Fruit fly (Drosophila melanogaster) whole organism, embryonic: ENCODE data around the gene CG33483.
A peak's percentile ranks its signal among the peaks of the same experiment; 100 is the strongest.

Experiments
- CG12071 ChIP-seq: fragments of 200-800 bp; sonication (Bioruptor generic); optimal IDR thresholded peaks from 3 replicates; lab custom pipeline; 2018; ENCODE audit warnings: missing biosample characterization, mild to moderate bottlenecking, missing genetic modification characterization
- CG12219 ChIP-seq: fragments of 200-800 bp; sonication (Bioruptor generic); optimal IDR thresholded peaks from 3 replicates; lab custom pipeline; 2018; ENCODE audit warnings: missing biosample characterization, mild to moderate bottlenecking, missing genetic modification characterization
- CG14050 ChIP-seq: fragments of 200-800 bp; sonication (Bioruptor generic); IDR thresholded peaks from 3 replicates; pipeline ENCODE4 v1.3.6; 2022; ENCODE audit warnings: missing biosample characterization, missing genetic modification characterization
- CG14860 ChIP-seq: fragments of 200-800 bp; sonication (Bioruptor generic); IDR thresholded peaks from 3 replicates; pipeline ENCODE4 v1.3.6; 2022; ENCODE audit warnings: missing biosample characterization, missing genetic modification characterization; ENCODE audit not compliant: partially characterized antibody
- CG18599 ChIP-seq: fragments of 200-800 bp; sonication (Bioruptor generic); optimal IDR thresholded peaks from 3 replicates; lab custom pipeline; 2017; ENCODE audit warnings: missing biosample characterization, missing genetic modification characterization, mild to moderate bottlenecking, moderate library complexity, missing genetic modification reagents
- CG30403 ChIP-seq: fragments of 200-800 bp; sonication (Bioruptor generic); optimal IDR thresholded peaks from 3 replicates; lab custom pipeline; 2016; ENCODE audit warnings: missing biosample characterization, missing genetic modification characterization
- CG3407 ChIP-seq: fragments of 200-800 bp; sonication (Bioruptor generic); optimal IDR thresholded peaks from 2 replicates; lab custom pipeline; 2018; ENCODE audit warnings: missing biosample characterization, mild to moderate bottlenecking, missing genetic modification characterization
- CG6765 ChIP-seq: fragments of 200-800 bp; sonication (Bioruptor generic); optimal IDR thresholded peaks from 3 replicates; lab custom pipeline; 2017; ENCODE audit warnings: missing biosample characterization, mild to moderate bottlenecking, missing genetic modification characterization
- CG8290 ChIP-seq, 3 experiments: fragments of 200-800 bp; sonication (Bioruptor generic); optimal IDR thresholded peaks; 2 replicates each; lab custom pipeline; 2016 to 2019; ENCODE audit warnings: missing biosample characterization in 3 of 3, missing genetic modification characterization in 3 of 3, mild to moderate bottlenecking in 2 of 3, moderate library complexity in 1 of 3
- CG8765 ChIP-seq: fragments of 200-800 bp; sonication (Bioruptor generic); IDR thresholded peaks from 2 replicates; pipeline ENCODE4 v1.3.6; 2022; ENCODE audit warnings: missing biosample characterization, missing genetic modification characterization
- CG9727 ChIP-seq: fragments of 200-800 bp; sonication (Bioruptor generic); optimal IDR thresholded peaks from 3 replicates; lab custom pipeline; 2017; ENCODE audit warnings: missing biosample characterization, mild to moderate bottlenecking, missing genetic modification characterization
- CrebB ChIP-seq: fragments of 200-800 bp; sonication (Bioruptor generic); optimal IDR thresholded peaks from 3 replicates; lab custom pipeline; 2018; ENCODE audit warnings: missing biosample characterization, mild to moderate bottlenecking, missing genetic modification characterization
- D ChIP-seq, 2 experiments: fragments of 200-800 bp in 1 of 2; fragments of >200 bp in 1 of 2; sonication (Bioruptor generic) in 1 of 2; optimal IDR thresholded peaks; 2 replicates in 1 of 2; 3 replicates in 1 of 2; lab custom pipeline; 2017; ENCODE audit warnings: mild to moderate bottlenecking in 1 of 2, missing biosample characterization in 1 of 2, missing genetic modification characterization in 1 of 2, missing genetic modification reagents in 1 of 2
- Deaf1 ChIP-seq: fragments of 200-800 bp; optimal IDR thresholded peaks from 3 replicates; lab custom pipeline; 2019; ENCODE audit warnings: missing biosample characterization, mild to moderate bottlenecking, missing genetic modification characterization, moderate library complexity
- Drgx ChIP-seq: fragments of 200-800 bp; sonication (Bioruptor generic); IDR thresholded peaks from 2 replicates; pipeline ENCODE4 v1.3.6; 2022; ENCODE audit warnings: missing biosample characterization, missing genetic modification characterization
- Ets65A ChIP-seq: fragments of 200-800 bp; sonication (Bioruptor generic); peaks from one replicate; lab custom pipeline; 2016; ENCODE audit warnings: missing biosample characterization, missing genetic modification characterization
- Fer1 ChIP-seq: fragments of 200-800 bp; sonication (Bioruptor generic); optimal IDR thresholded peaks from 2 replicates; lab custom pipeline; 2017; ENCODE audit warnings: missing biosample characterization, mild to moderate bottlenecking, missing genetic modification characterization
- HHEX ChIP-seq: fragments of 200-800 bp; sonication (Bioruptor generic); optimal IDR thresholded peaks from 3 replicates; lab custom pipeline; 2017; ENCODE audit warnings: missing biosample characterization, mild to moderate bottlenecking, missing genetic modification characterization, missing genetic modification reagents
- Hand ChIP-seq: fragments of 200-800 bp; sonication (Bioruptor generic); optimal IDR thresholded peaks from 2 replicates; lab custom pipeline; 2017; ENCODE audit warnings: mild to moderate bottlenecking, missing biosample characterization, missing genetic modification reagents, missing genetic modification characterization
- Hmr ChIP-seq: fragments of 200-800 bp; sonication (Bioruptor generic); optimal IDR thresholded peaks from 3 replicates; lab custom pipeline; 2017; ENCODE audit warnings: mild to moderate bottlenecking, missing biosample characterization, missing genetic modification reagents, missing genetic modification characterization
- Hr51 ChIP-seq, 2 experiments: fragments of 200-800 bp; sonication (Bioruptor generic); optimal IDR thresholded peaks; 2 replicates in 1 of 2; 3 replicates in 1 of 2; lab custom pipeline; 2016 to 2018; ENCODE audit warnings: missing biosample characterization in 2 of 2, missing genetic modification characterization in 2 of 2, mild to moderate bottlenecking in 1 of 2, moderate library complexity in 1 of 2
- Med ChIP-seq: fragments of 200-800 bp; sonication (Bioruptor generic); peaks from one replicate; lab custom pipeline; 2016; ENCODE audit warnings: missing biosample characterization, missing genetic modification characterization, mild to moderate bottlenecking, inconsistent platforms, moderate library complexity
- NFAT ChIP-seq: fragments of 200-800 bp; sonication (Bioruptor generic); IDR thresholded peaks from 2 replicates; pipeline ENCODE4 v1.3.6; 2022; ENCODE audit warnings: missing biosample characterization, missing genetic modification characterization
- Nf-YA ChIP-seq: fragments of 200-800 bp; sonication (Bioruptor generic); IDR thresholded peaks from 2 replicates; pipeline ENCODE4 v1.3.6; 2022; ENCODE audit warnings: missing biosample characterization, missing genetic modification characterization
- Optix ChIP-seq: fragments of 200-800 bp; sonication (Bioruptor generic); IDR thresholded peaks from 3 replicates; pipeline ENCODE4 v1.3.6; 2022; ENCODE audit warnings: missing biosample characterization, missing genetic modification characterization
- bab2 ChIP-seq: fragments of 200-800 bp; sonication (Bioruptor generic); optimal IDR thresholded peaks from 2 replicates; lab custom pipeline; 2016; ENCODE audit warnings: missing biosample characterization, missing genetic modification characterization
- bsh ChIP-seq, 2 experiments: fragments of 200-800 bp; sonication (Bioruptor generic); optimal IDR thresholded peaks; 2 replicates each; lab custom pipeline; 2017 to 2018; ENCODE audit warnings: mild to moderate bottlenecking in 2 of 2, missing biosample characterization in 2 of 2, missing genetic modification characterization in 2 of 2, moderate library complexity in 1 of 2
- chif ChIP-seq, 2 experiments: fragments of 200-800 bp; sonication (Bioruptor generic); optimal IDR thresholded peaks; 3 replicates each; lab custom pipeline; 2016; ENCODE audit warnings: missing biosample characterization in 2 of 2, missing genetic modification characterization in 2 of 2
- chinmo ChIP-seq: fragments of 200-800 bp; sonication (Bioruptor generic); IDR thresholded peaks from 4 replicates; pipeline ENCODE4 v1.3.6; 2022; ENCODE audit warnings: missing biosample characterization, missing genetic modification characterization; ENCODE audit not compliant: partially characterized antibody
- chn ChIP-seq: fragments of 200-800 bp; sonication (Bioruptor generic); optimal IDR thresholded peaks from 2 replicates; lab custom pipeline; 2016; ENCODE audit warnings: missing biosample characterization, missing genetic modification characterization
- ci ChIP-seq: fragments of 200-800 bp; sonication (Bioruptor generic); IDR thresholded peaks from 3 replicates; pipeline ENCODE4 v1.3.6; 2022; ENCODE audit warnings: missing biosample characterization, missing genetic modification characterization
- dmrt99B ChIP-seq: fragments of 200-800 bp; sonication (Bioruptor generic); optimal IDR thresholded peaks from 2 replicates; lab custom pipeline; 2018; ENCODE audit warnings: missing biosample characterization, mild to moderate bottlenecking, missing genetic modification characterization, moderate library complexity
- ewg ChIP-seq: fragments of 200-800 bp; sonication (Bioruptor generic); optimal IDR thresholded peaks from 3 replicates; lab custom pipeline; 2017; ENCODE audit warnings: mild to moderate bottlenecking, missing biosample characterization, missing genetic modification reagents, missing genetic modification characterization
- fd64A ChIP-seq: fragments of 200-800 bp; sonication (Bioruptor generic); optimal IDR thresholded peaks from 3 replicates; lab custom pipeline; 2018; ENCODE audit warnings: missing biosample characterization, mild to moderate bottlenecking, missing genetic modification characterization
- gce ChIP-seq: fragments of 200-800 bp; sonication (Bioruptor generic); IDR thresholded peaks from 3 replicates; pipeline ENCODE4 v1.3.6; 2022; ENCODE audit warnings: missing biosample characterization, missing genetic modification characterization
- gem ChIP-seq: fragments of 200-800 bp; sonication (Bioruptor generic); optimal IDR thresholded peaks from 2 replicates; lab custom pipeline; 2019; ENCODE audit warnings: missing biosample characterization, mild to moderate bottlenecking, missing genetic modification characterization, moderate library complexity
- kni ChIP-seq: fragments of 200-800 bp; sonication (Bioruptor generic); optimal IDR thresholded peaks from 3 replicates; lab custom pipeline; 2017; ENCODE audit warnings: mild to moderate bottlenecking, missing biosample characterization, missing genetic modification reagents, missing genetic modification characterization
- lab ChIP-seq: fragments of 200-800 bp; sonication (Bioruptor generic); optimal IDR thresholded peaks from 3 replicates; lab custom pipeline; 2017; ENCODE audit warnings: missing biosample characterization, missing genetic modification characterization, mild to moderate bottlenecking, moderate library complexity, missing genetic modification reagents
- nerfin-1 ChIP-seq: fragments of 200-800 bp; sonication (Bioruptor generic); optimal IDR thresholded peaks from 3 replicates; lab custom pipeline; 2019; ENCODE audit warnings: missing biosample characterization, mild to moderate bottlenecking, missing genetic modification characterization, moderate library complexity
- odd ChIP-seq: fragments of 200-800 bp; sonication (Bioruptor generic); optimal IDR thresholded peaks from 2 replicates; lab custom pipeline; 2017; ENCODE audit warnings: missing biosample characterization, mild to moderate bottlenecking, missing genetic modification characterization
- onecut ChIP-seq: fragments of 200-800 bp; sonication (Bioruptor generic); IDR thresholded peaks from 2 replicates; pipeline ENCODE4 v1.3.6; 2022; ENCODE audit warnings: missing biosample characterization, missing genetic modification characterization
- org-1 ChIP-seq: fragments of 200-800 bp; sonication (Bioruptor generic); optimal IDR thresholded peaks from 2 replicates; lab custom pipeline; 2017; ENCODE audit warnings: missing biosample characterization, missing genetic modification characterization
- pros ChIP-seq: fragments of 200-800 bp; sonication (Bioruptor generic); optimal IDR thresholded peaks from 3 replicates; lab custom pipeline; 2019; ENCODE audit warnings: missing biosample characterization, mild to moderate bottlenecking, missing genetic modification characterization, moderate library complexity
- scrt ChIP-seq: fragments of 200-800 bp; sonication (Bioruptor generic); optimal IDR thresholded peaks from 2 replicates; lab custom pipeline; 2018; ENCODE audit warnings: missing biosample characterization, mild to moderate bottlenecking, missing genetic modification characterization, moderate library complexity
- sqz ChIP-seq: fragments of 200-800 bp; sonication (Bioruptor generic); optimal IDR thresholded peaks from 3 replicates; lab custom pipeline; 2018; ENCODE audit warnings: missing biosample characterization, mild to moderate bottlenecking, missing genetic modification characterization
- tup ChIP-seq: fragments of 200-800 bp; sonication (Bioruptor generic); optimal IDR thresholded peaks from 2 replicates; lab custom pipeline; 2016; ENCODE audit warnings: missing biosample characterization, mild to moderate bottlenecking, missing genetic modification characterization, moderate library complexity
- unpg ChIP-seq: fragments of 200-800 bp; sonication (Bioruptor generic); optimal IDR thresholded peaks from 3 replicates; lab custom pipeline; 2018; ENCODE audit warnings: missing biosample characterization, mild to moderate bottlenecking, missing genetic modification characterization, moderate library complexity
- wek ChIP-seq: fragments of 200-800 bp; sonication (Bioruptor generic); optimal IDR thresholded peaks from 3 replicates; lab custom pipeline; 2018; ENCODE audit warnings: missing biosample characterization, mild to moderate bottlenecking, missing genetic modification characterization, moderate library complexity

Gene CG33483

dm6 chr3R:30933894-30934434 lies 32.0 kb upstream of the CG33483 start (continued):
- TF ChIP-seq CG14860 (GFP tag; lab: Robert Waterston, UW): no peak
- no peak for TF ChIP-seq tup (GFP tag; lab: Kevin White, UChicago)
- 0 out of 4 replicates have a peak, but pooled peaks have one; percentile 51 for TF ChIP-seq chinmo (GFP tag; lab: Robert Waterston, UW)
- TF ChIP-seq odd (GFP tag; lab: Kevin White, UChicago): peak; percentile 27
- peak; percentile 45 for TF ChIP-seq pros (GFP tag; lab: Kevin White, UChicago)
- TF ChIP-seq CG18599 (GFP tag; lab: Kevin White, UChicago): peak; percentile 27
- peak; percentile 51 for TF ChIP-seq Med (GFP tag; lab: Kevin White, UChicago)
- peak; percentile 7 for TF ChIP-seq CrebB (tag; lab: Kevin White, UChicago)
- TF ChIP-seq Hr51 (GFP tag; optimal IDR thresholded peaks at IDR 0.05; lab: Kevin White, UChicago): peak in 1 of 2 experiments; percentile 26
- TF ChIP-seq Ets65A (GFP tag; lab: Kevin White, UChicago): peak; percentile 78
- TF ChIP-seq fd64A: peak; percentile 28
- peak; percentile 39 for TF ChIP-seq nerfin-1 (tag; lab: Kevin White, UChicago)
- peak; percentile 13 for TF ChIP-seq Hmr
- peak; percentile 41; the same call in 1 of the 2 replicates for TF ChIP-seq onecut (GFP tag; lab: Robert Waterston, UW)
- TF ChIP-seq CG8290 (GFP tag; optimal IDR thresholded peaks at IDR 0.05; lab: Kevin White, UChicago): no peak
- peak in 1 of 2 experiments; percentile 12 for TF ChIP-seq CG8290 (tag; optimal IDR thresholded peaks at IDR 0.05; lab: Kevin White, UChicago)
- TF ChIP-seq wek: peak; percentile 25
- peak; percentile 66 for TF ChIP-seq D (optimal IDR thresholded peaks at IDR 0.05; lab: Kevin White, UChicago)
- TF ChIP-seq D (GFP tag; optimal IDR thresholded peaks at IDR 0.05; lab: Kevin White, UChicago): peak; percentile 58
- TF ChIP-seq CG12071 (GFP tag; lab: Kevin White, UChicago): peak; percentile 70
- peak; percentile 13 for TF ChIP-seq scrt (GFP tag; lab: Kevin White, UChicago)
- peak; percentile 46 for TF ChIP-seq Deaf1
- TF ChIP-seq CG30403 (GFP tag; lab: Kevin White, UChicago): no peak
- peak; percentile 8 for TF ChIP-seq dmrt99B (tag; lab: Kevin White, UChicago)
- TF ChIP-seq chif (GFP tag; optimal IDR thresholded peaks at IDR 0.05; lab: Kevin White, UChicago): no peak
- peak; percentile 58 for TF ChIP-seq lab
- TF ChIP-seq unpg (GFP tag; lab: Kevin White, UChicago): no peak
- TF ChIP-seq Fer1 (GFP tag; lab: Kevin White, UChicago): no peak
- TF ChIP-seq kni (GFP tag; lab: Kevin White, UChicago): no peak
- peak; percentile 40 for TF ChIP-seq sqz (GFP tag; lab: Kevin White, UChicago)
- peak; percentile 4 for TF ChIP-seq CG12219
- peak; percentile 63 for TF ChIP-seq ewg (GFP tag; lab: Kevin White, UChicago)
- peak; percentile 3 for TF ChIP-seq CG6765 (GFP tag; lab: Kevin White, UChicago)
- TF ChIP-seq HHEX (GFP tag; lab: Kevin White, UChicago): no peak
- peak in 1 of 2 experiments; percentile 3 for TF ChIP-seq bsh (GFP tag; optimal IDR thresholded peaks at IDR 0.05; lab: Kevin White, UChicago)
- TF ChIP-seq Optix: peak; percentile 27; the same call in 1 of the 3 replicates

- TF ChIP-seq gem (tag; lab: Kevin White, UChicago) (peak; percentile 5), NFAT (GFP tag; lab: Robert Waterston, UW) (no peak), bab2 (GFP tag; lab: Kevin White, UChicago) (peak; percentile 32), ci (GFP tag; lab: Robert Waterston, UW) (0 out of 3 replicates have a peak, but pooled peaks have one; percentile 25), CG9727 (GFP tag; lab: Kevin White, UChicago) (peak; percentile 34), CG14050 (GFP tag; lab: Robert Waterston, UW) (no peak), chn (no peak), CG8765 (no peak), Nf-YA (GFP tag; lab: Robert Waterston, UW) (no peak), Hand (GFP tag; lab: Kevin White, UChicago) (no peak), org-1 (GFP tag; lab: Kevin White, UChicago) (no peak), gce (GFP tag; lab: Robert Waterston, UW) (no peak), Drgx (no peak), CG18599 (GFP tag; lab: Kevin White, UChicago) (peak; percentile 16), Med (GFP tag; lab: Kevin White, UChicago) (peak; percentile 63), CG3407 (GFP tag; lab: Kevin White, UChicago) (peak; percentile 14)
Measured at dm6 chr3R:30932092-30932491, 30.1 kb upstream of the CG33483 start.
